Fruit fly (Drosophila melanogaster) Kc167 (cell line): ENCODE results near the gene CG9630.

Source experiments
- Myc ChIP-seq: fragments of >200 bp; optimal IDR thresholded peaks from 2 replicates; lab custom pipeline; 2017; ENCODE audit warnings: missing external identifiers
- Sin3A ChIP-seq: fragments of >200 bp; optimal IDR thresholded peaks from 2 replicates; lab custom pipeline; 2018; ENCODE audit warnings: missing external identifiers
- h ChIP-seq: fragments of >200 bp; optimal IDR thresholded peaks from 3 replicates; lab custom pipeline; 2018; ENCODE audit warnings: missing external identifiers
- insv ChIP-seq: fragments of >200 bp; optimal IDR thresholded peaks from 3 replicates; lab custom pipeline; 2018; ENCODE audit warnings: missing external identifiers
- psq ChIP-seq: fragments of >200 bp; optimal IDR thresholded peaks from 2 replicates; lab custom pipeline; 2017; ENCODE audit warnings: missing external identifiers
- ttk ChIP-seq: sonication (Bioruptor generic); optimal IDR thresholded peaks from 2 replicates; lab custom pipeline; 2017; ENCODE audit warnings: missing external identifiers

CG9630 gene

dm6 chr3R:8243720-8244119 is 26.0 kb downstream of the CG9630 start, which contains the start of the genes CG9636, CG18749 and CG33722:
TSS of gene CG9636 (minus strand) at chr3R:8243792.
TSS of gene CG18749 (plus strand) at chr3R:8244055.
TSS of gene CG33722 (plus strand) at chr3R:8244055.
- TF ChIP-seq Myc (lab: Kevin White, UChicago) (no peak), insv (lab: Kevin White, UChicago) (no peak), psq (lab: Kevin White, UChicago) (no peak), Sin3A (lab: Kevin White, UChicago) (no peak), ttk (lab: Kevin White, UChicago) (no peak), h (lab: Kevin White, UChicago) (no peak)

- TF ChIP-seq Sin3A (lab: Kevin White, UChicago) (no peak), insv (lab: Kevin White, UChicago) (no peak)
Measured at dm6 chr3R:8240302-8240682, 29.4 kb downstream of the CG9630 start, which contains the start of gene Ada2b. TSS of gene Ada2b (minus strand) at chr3R:8240515.

dm6 chr3R:8239472-8240301 is 30.0 kb downstream of the CG9630 start:
- TF ChIP-seq ttk (lab: Kevin White, UChicago): no peak
- TF ChIP-seq h (lab: Kevin White, UChicago): no peak
- no peak for TF ChIP-seq Sin3A (lab: Kevin White, UChicago)
- TF ChIP-seq insv (lab: Kevin White, UChicago): no peak
- no peak for TF ChIP-seq psq (lab: Kevin White, UChicago)
- no peak for TF ChIP-seq Myc (lab: Kevin White, UChicago)

DNA sequence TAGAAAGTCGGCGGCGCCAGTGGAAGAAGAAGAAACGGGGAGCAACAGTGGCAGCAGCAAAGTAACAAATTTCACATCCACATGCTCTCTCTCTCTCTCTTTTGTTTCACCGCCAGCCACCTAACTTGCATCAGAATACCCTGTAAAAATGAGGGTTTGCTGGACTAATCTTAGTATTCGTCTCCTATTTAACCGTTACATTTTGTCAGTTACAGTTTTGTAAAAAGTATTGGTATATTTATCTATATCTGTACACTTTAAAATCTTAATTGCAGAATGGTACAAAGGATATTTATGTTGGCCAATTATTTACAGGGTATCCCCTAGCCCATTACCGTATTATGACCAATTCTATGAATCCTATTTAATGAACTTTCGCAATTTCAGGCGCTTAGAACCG is 35.8 kb downstream of the CG9630 start:
- no peak for TF ChIP-seq psq (lab: Kevin White, UChicago)
- no peak for TF ChIP-seq Sin3A (lab: Kevin White, UChicago)
- TF ChIP-seq ttk (lab: Kevin White, UChicago): no peak

- TF ChIP-seq psq (lab: Kevin White, UChicago): no peak
- TF ChIP-seq h (lab: Kevin White, UChicago): no peak
- no peak for TF ChIP-seq Sin3A (lab: Kevin White, UChicago)
- TF ChIP-seq insv (lab: Kevin White, UChicago): no peak
- no peak for TF ChIP-seq ttk (lab: Kevin White, UChicago)
- no peak for TF ChIP-seq Myc (lab: Kevin White, UChicago)
Measured at dm6 chr3R:8233370-8233773, 36.3 kb downstream of the CG9630 start, which contains the start of gene PolI. TSS of gene PolI (plus strand) at chr3R:8233507.

dm6 chr3R:8227344-8227743 is 42.4 kb downstream of the CG9630 start:
- no peak for TF ChIP-seq insv (lab: Kevin White, UChicago)
- no peak for TF ChIP-seq psq (lab: Kevin White, UChicago)
- no peak for TF ChIP-seq h (lab: Kevin White, UChicago)
- no peak for TF ChIP-seq Sin3A (lab: Kevin White, UChicago)
- no peak for TF ChIP-seq ttk (lab: Kevin White, UChicago)
- TF ChIP-seq Myc (lab: Kevin White, UChicago): no peak

DNA sequence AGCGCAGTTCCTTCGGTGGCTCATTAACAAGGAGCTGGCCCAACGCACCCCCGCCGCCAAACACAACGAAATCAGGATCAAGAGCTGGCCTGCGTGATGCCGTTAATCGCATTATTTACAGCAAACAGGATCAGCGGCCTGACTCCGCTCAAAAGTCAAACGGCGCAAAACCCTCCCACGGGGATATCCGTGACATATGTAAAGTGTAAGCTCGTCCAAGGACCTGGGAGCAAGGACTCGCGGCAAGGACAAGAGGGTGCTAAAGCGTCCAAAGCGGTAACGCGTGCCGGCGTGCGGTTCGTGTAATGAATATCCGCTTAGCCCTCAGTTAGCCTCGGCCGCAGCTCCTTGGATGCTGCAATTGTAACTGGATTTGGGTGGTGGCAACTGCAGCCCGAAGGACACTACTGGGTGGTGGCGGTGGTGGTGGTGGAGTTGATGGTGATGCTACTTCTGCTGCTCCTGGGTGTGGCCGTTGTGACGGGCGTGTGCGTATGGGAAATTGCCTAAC is 44.2 kb downstream of the CG9630 start:
- TF ChIP-seq Sin3A (lab: Kevin White, UChicago) (no peak), ttk (lab: Kevin White, UChicago) (no peak), psq (lab: Kevin White, UChicago) (no peak), h (lab: Kevin White, UChicago) (no peak), insv (lab: Kevin White, UChicago) (no peak)

dm6 chr3R:8224726-8225460 is 44.8 kb downstream of the CG9630 start:
- no peak for TF ChIP-seq insv (lab: Kevin White, UChicago)
- TF ChIP-seq h (lab: Kevin White, UChicago): no peak
- no peak for TF ChIP-seq Myc (lab: Kevin White, UChicago)
- TF ChIP-seq ttk (lab: Kevin White, UChicago): no peak
- no peak for TF ChIP-seq Sin3A (lab: Kevin White, UChicago)
- TF ChIP-seq psq (lab: Kevin White, UChicago): no peak

- TF ChIP-seq ttk (lab: Kevin White, UChicago) (no peak), Myc (lab: Kevin White, UChicago) (no peak), insv (lab: Kevin White, UChicago) (no peak), psq (lab: Kevin White, UChicago) (no peak), Sin3A (lab: Kevin White, UChicago) (no peak), h (lab: Kevin White, UChicago) (no peak)
Measured at dm6 chr3R:8223074-8223597, 46.6 kb downstream of the CG9630 start.

- no peak for TF ChIP-seq Sin3A (lab: Kevin White, UChicago)
- TF ChIP-seq h (lab: Kevin White, UChicago): no peak
- TF ChIP-seq insv (lab: Kevin White, UChicago): no peak
- no peak for TF ChIP-seq psq (lab: Kevin White, UChicago)
- TF ChIP-seq Myc (lab: Kevin White, UChicago): no peak
- TF ChIP-seq ttk (lab: Kevin White, UChicago): no peak
Measured at dm6 chr3R:8219891-8220290, 49.8 kb downstream of the CG9630 start, which contains the start of gene CG18249. TSS of gene CG18249 (plus strand) at chr3R:8220146.
